Fruit fly (Drosophila melanogaster) whole organism, embryonic: ENCODE results near the gene Trf4-1.

ENCODE experiments used
- CG10979 ChIP-seq: fragments of 200-800 bp; sonication (Bioruptor generic); optimal IDR thresholded peaks from 2 replicates; lab custom pipeline; 2018; ENCODE audit warnings: missing biosample characterization, mild to moderate bottlenecking, missing genetic modification characterization, moderate library complexity
- CG11085 ChIP-seq: fragments of 200-800 bp; sonication (Bioruptor generic); IDR thresholded peaks from 2 replicates; pipeline ENCODE4 v1.3.6; 2022; ENCODE audit warnings: missing biosample characterization, missing genetic modification characterization
- CG11560 ChIP-seq: fragments of 200-800 bp; sonication (Bioruptor generic); IDR thresholded peaks from 3 replicates; pipeline ENCODE4 v1.3.6; 2022; ENCODE audit warnings: missing biosample characterization, missing genetic modification characterization
- CG12071 ChIP-seq: fragments of 200-800 bp; sonication (Bioruptor generic); optimal IDR thresholded peaks from 3 replicates; lab custom pipeline; 2018; ENCODE audit warnings: missing biosample characterization, mild to moderate bottlenecking, missing genetic modification characterization
- CG13123 ChIP-seq: fragments of 200-800 bp; sonication (Bioruptor generic); optimal IDR thresholded peaks from 2 replicates; lab custom pipeline; 2016; ENCODE audit warnings: missing biosample characterization, missing genetic modification characterization
- CG13287 ChIP-seq: fragments of 200-800 bp; sonication (Bioruptor generic); IDR thresholded peaks from 2 replicates; pipeline ENCODE4 v1.3.6; 2022; ENCODE audit warnings: missing biosample characterization, missing genetic modification characterization; ENCODE audit not compliant: partially characterized antibody
- CG13894 ChIP-seq: fragments of 200-800 bp; sonication (Bioruptor generic); optimal IDR thresholded peaks from 3 replicates; lab custom pipeline; 2018; ENCODE audit warnings: missing biosample characterization, mild to moderate bottlenecking, missing genetic modification characterization, moderate library complexity
- CG15479 ChIP-seq: fragments of 200-800 bp; sonication (Bioruptor generic); optimal IDR thresholded peaks from 3 replicates; lab custom pipeline; 2019; ENCODE audit warnings: missing biosample characterization, mild to moderate bottlenecking, missing genetic modification characterization, moderate library complexity
- CG1603 ChIP-seq: fragments of 200-800 bp; sonication (Bioruptor generic); optimal IDR thresholded peaks from 2 replicates; lab custom pipeline; 2019; ENCODE audit warnings: missing biosample characterization, mild to moderate bottlenecking, missing genetic modification characterization, moderate library complexity
- CG16779 ChIP-seq: fragments of 200-800 bp; sonication (Bioruptor generic); IDR thresholded peaks from 2 replicates; pipeline ENCODE4 v1.3.6; 2022; ENCODE audit warnings: missing biosample characterization, missing genetic modification characterization
- CG16815 ChIP-seq: fragments of 200-800 bp; sonication (Bioruptor generic); optimal IDR thresholded peaks from 3 replicates; lab custom pipeline; 2017; ENCODE audit warnings: missing biosample characterization, mild to moderate bottlenecking, missing genetic modification characterization
- CG18011 ChIP-seq: fragments of 200-800 bp; sonication (Bioruptor generic); optimal IDR thresholded peaks from 2 replicates; lab custom pipeline; 2017; ENCODE audit warnings: missing biosample characterization, missing genetic modification characterization, mild to moderate bottlenecking, moderate library complexity, missing genotype
- CG2116 ChIP-seq: fragments of 200-800 bp; sonication (Bioruptor generic); optimal IDR thresholded peaks from 3 replicates; lab custom pipeline; 2018; ENCODE audit warnings: missing biosample characterization, mild to moderate bottlenecking, missing genetic modification characterization
- CG4282 ChIP-seq: fragments of 200-800 bp; sonication (Bioruptor generic); optimal IDR thresholded peaks from 2 replicates; lab custom pipeline; 2016; ENCODE audit warnings: missing biosample characterization, missing genetic modification characterization
- CG4730 ChIP-seq: fragments of 200-800 bp; sonication (Bioruptor generic); IDR thresholded peaks from 2 replicates; pipeline ENCODE4 v1.3.6; 2022; ENCODE audit warnings: missing biosample characterization, missing genetic modification characterization
- CG6175 ChIP-seq: fragments of 200-800 bp; sonication (Bioruptor generic); IDR thresholded peaks from 3 replicates; pipeline ENCODE4 v1.3.6; 2022; ENCODE audit warnings: missing biosample characterization, missing genetic modification characterization
- CG7372 ChIP-seq: fragments of 200-800 bp; sonication (Bioruptor generic); IDR thresholded peaks from 2 replicates; pipeline ENCODE4 v1.3.6; 2022; ENCODE audit warnings: missing biosample characterization, missing genetic modification characterization
- CG8290 ChIP-seq, 3 experiments: fragments of 200-800 bp; sonication (Bioruptor generic); optimal IDR thresholded peaks; 2 replicates each; lab custom pipeline; 2016 to 2019; ENCODE audit warnings: missing biosample characterization in 3 of 3, missing genetic modification characterization in 3 of 3, mild to moderate bottlenecking in 2 of 3, moderate library complexity in 1 of 3
- CG8478 ChIP-seq: fragments of >200 bp; optimal IDR thresholded peaks from 2 replicates; lab custom pipeline; 2018
- CG9437 ChIP-seq: fragments of 200-800 bp; sonication (Bioruptor generic); optimal IDR thresholded peaks from 2 replicates; lab custom pipeline; 2018; ENCODE audit warnings: missing biosample characterization, mild to moderate bottlenecking, missing genetic modification characterization
- CG9817 ChIP-seq: fragments of 200-800 bp; sonication (Bioruptor generic); optimal IDR thresholded peaks from 2 replicates; lab custom pipeline; 2018; ENCODE audit warnings: missing biosample characterization, mild to moderate bottlenecking, missing genetic modification characterization, moderate library complexity
- Fer1 ChIP-seq: fragments of 200-800 bp; sonication (Bioruptor generic); optimal IDR thresholded peaks from 2 replicates; lab custom pipeline; 2017; ENCODE audit warnings: missing biosample characterization, mild to moderate bottlenecking, missing genetic modification characterization
- Gug ChIP-seq: fragments of 200-800 bp; sonication (Bioruptor generic); IDR thresholded peaks from 4 replicates; pipeline ENCODE4 v1.3.6; 2022; ENCODE audit warnings: missing biosample characterization, missing genetic modification characterization
- HmgZ ChIP-seq: fragments of 200-800 bp; sonication (Bioruptor generic); optimal IDR thresholded peaks from 2 replicates; lab custom pipeline; 2018; ENCODE audit warnings: missing biosample characterization, mild to moderate bottlenecking, missing genetic modification characterization
- Jarid2 ChIP-seq: fragments of 200-800 bp; sonication (Bioruptor generic); optimal IDR thresholded peaks from 3 replicates; lab custom pipeline; 2017; ENCODE audit warnings: mild to moderate bottlenecking, missing biosample characterization, missing genetic modification reagents, missing genetic modification characterization
- Kr ChIP-seq: fragments of 200-800 bp; sonication (Bioruptor generic); optimal IDR thresholded peaks from 2 replicates; lab custom pipeline; 2017; ENCODE audit warnings: missing biosample characterization, mild to moderate bottlenecking, missing genetic modification characterization
- MESR4 ChIP-seq: fragments of 200-800 bp; sonication (Bioruptor generic); optimal IDR thresholded peaks from 2 replicates; lab custom pipeline; 2018; ENCODE audit warnings: missing biosample characterization, mild to moderate bottlenecking, missing genetic modification characterization, moderate library complexity
- Stat92E ChIP-seq, 3 experiments: fragments of >200 bp in 2 of 3; fragments of 200-800 bp in 1 of 3; sonication (Bioruptor generic) in 1 of 3; optimal IDR thresholded peaks; 2 replicates each; lab custom pipeline; 2017 to 2019; ENCODE audit warnings: missing biosample characterization in 3 of 3, missing genetic modification characterization in 3 of 3, mild to moderate bottlenecking in 1 of 3, moderate library complexity in 1 of 3
- Trl ChIP-seq, 3 experiments: fragments of >200 bp in 2 of 3; fragments of 200-800 bp in 1 of 3; sonication (Bioruptor generic) in 1 of 3; optimal IDR thresholded peaks; 2 replicates in 1 of 3; 3 replicates in 2 of 3; lab custom pipeline; 2016 to 2017; ENCODE audit warnings: missing biosample characterization in 1 of 3, missing genetic modification characterization in 1 of 3
- amos ChIP-seq: fragments of 200-800 bp; sonication (Bioruptor generic); IDR thresholded peaks from 2 replicates; pipeline ENCODE4 v1.3.6; 2022; ENCODE audit warnings: missing biosample characterization, missing genetic modification characterization; ENCODE audit not compliant: partially characterized antibody
- ato ChIP-seq: fragments of 200-800 bp; sonication (Bioruptor generic); IDR thresholded peaks from 2 replicates; pipeline ENCODE4 v1.3.6; 2022; ENCODE audit warnings: missing biosample characterization, missing genetic modification characterization; ENCODE audit not compliant: partially characterized antibody
- chm ChIP-seq: fragments of 200-800 bp; sonication (Bioruptor generic); IDR thresholded peaks from 2 replicates; pipeline ENCODE4 v1.3.6; 2022; ENCODE audit warnings: missing biosample characterization, missing genetic modification characterization
- danr ChIP-seq: fragments of 200-800 bp; sonication (Bioruptor generic); IDR thresholded peaks from 2 replicates; pipeline ENCODE4 v1.3.6; 2022; ENCODE audit warnings: missing biosample characterization, missing genetic modification characterization
- dimm ChIP-seq: fragments of 200-800 bp; sonication (Bioruptor generic); IDR thresholded peaks from 2 replicates; pipeline ENCODE4 v1.3.6; 2022; ENCODE audit warnings: missing biosample characterization, missing genetic modification characterization
- dmrt99B ChIP-seq: fragments of 200-800 bp; sonication (Bioruptor generic); optimal IDR thresholded peaks from 2 replicates; lab custom pipeline; 2018; ENCODE audit warnings: missing biosample characterization, mild to moderate bottlenecking, missing genetic modification characterization, moderate library complexity
- exex ChIP-seq: fragments of 200-800 bp; sonication (Bioruptor generic); optimal IDR thresholded peaks from 4 replicates; lab custom pipeline; 2018; ENCODE audit warnings: missing biosample characterization, mild to moderate bottlenecking, missing genetic modification characterization, moderate library complexity
- gsb-n ChIP-seq: fragments of 200-800 bp; sonication (Bioruptor generic); optimal IDR thresholded peaks from 3 replicates; lab custom pipeline; 2018; ENCODE audit warnings: missing biosample characterization, mild to moderate bottlenecking, missing genetic modification characterization
- lbe ChIP-seq: fragments of 200-800 bp; sonication (Bioruptor generic); optimal IDR thresholded peaks from 2 replicates; lab custom pipeline; 2016; ENCODE audit warnings: missing biosample characterization, mild to moderate bottlenecking, missing genetic modification characterization
- luna ChIP-seq: fragments of 200-800 bp; sonication (Bioruptor generic); optimal IDR thresholded peaks from 2 replicates; lab custom pipeline; 2016; ENCODE audit warnings: missing biosample characterization, missing genetic modification characterization
- nmo ChIP-seq: fragments of 200-800 bp; sonication (Bioruptor generic); optimal IDR thresholded peaks from 2 replicates; lab custom pipeline; 2018; ENCODE audit warnings: missing biosample characterization, mild to moderate bottlenecking, missing genetic modification characterization, moderate library complexity
- pfk ChIP-seq: fragments of 200-800 bp; sonication (Bioruptor generic); optimal IDR thresholded peaks from 2 replicates; lab custom pipeline; 2018; ENCODE audit warnings: missing biosample characterization, mild to moderate bottlenecking, missing genetic modification characterization, moderate library complexity
- prd ChIP-seq, 3 experiments: fragments of >200 bp in 2 of 3; fragments of 200-800 bp in 1 of 3; sonication (Bioruptor generic) in 1 of 3; optimal IDR thresholded peaks in 2 of 3; IDR thresholded peaks in 1 of 3; 2 replicates in 2 of 3; 3 replicates in 1 of 3; pipeline versions ENCODE4 v1.3.6 to Lab custom; 2017 to 2022; ENCODE audit warnings: missing biosample characterization in 1 of 3, missing genetic modification characterization in 1 of 3
- repo ChIP-seq: fragments of 200-800 bp; sonication (Bioruptor generic); optimal IDR thresholded peaks from 2 replicates; lab custom pipeline; 2016; ENCODE audit warnings: missing biosample characterization, missing genetic modification characterization
- sug ChIP-seq: fragments of 200-800 bp; optimal IDR thresholded peaks from 2 replicates; lab custom pipeline; 2019; ENCODE audit warnings: missing biosample characterization, mild to moderate bottlenecking, missing genetic modification characterization, moderate library complexity
- tio ChIP-seq: fragments of 200-800 bp; sonication (Bioruptor generic); optimal IDR thresholded peaks from 2 replicates; lab custom pipeline; 2017; ENCODE audit warnings: missing biosample characterization, missing genetic modification characterization, inconsistent platforms
- toy ChIP-seq: fragments of 200-800 bp; sonication (Bioruptor generic); IDR thresholded peaks from 2 replicates; pipeline ENCODE4 v1.3.6; 2022; ENCODE audit warnings: missing biosample characterization, missing genetic modification characterization
- trh ChIP-seq: fragments of 200-800 bp; sonication (Bioruptor generic); optimal IDR thresholded peaks from 2 replicates; lab custom pipeline; 2016; ENCODE audit warnings: missing biosample characterization, missing genetic modification characterization
- ttk ChIP-seq: fragments of 200-800 bp; sonication (Bioruptor generic); IDR thresholded peaks from 2 replicates; pipeline ENCODE4 v2.1.2; 2022; ENCODE audit warnings: missing biosample characterization, missing genetic modification characterization
- unc-4 ChIP-seq: fragments of 200-800 bp; sonication (Bioruptor generic); IDR thresholded peaks from 2 replicates; pipeline ENCODE4 v1.3.6; 2022; ENCODE audit warnings: missing biosample characterization, missing genetic modification characterization; ENCODE audit not compliant: partially characterized antibody
- yki ChIP-seq: fragments of >200 bp; optimal IDR thresholded peaks from 3 replicates; lab custom pipeline; 2018

Trf4-1 gene

DNA sequence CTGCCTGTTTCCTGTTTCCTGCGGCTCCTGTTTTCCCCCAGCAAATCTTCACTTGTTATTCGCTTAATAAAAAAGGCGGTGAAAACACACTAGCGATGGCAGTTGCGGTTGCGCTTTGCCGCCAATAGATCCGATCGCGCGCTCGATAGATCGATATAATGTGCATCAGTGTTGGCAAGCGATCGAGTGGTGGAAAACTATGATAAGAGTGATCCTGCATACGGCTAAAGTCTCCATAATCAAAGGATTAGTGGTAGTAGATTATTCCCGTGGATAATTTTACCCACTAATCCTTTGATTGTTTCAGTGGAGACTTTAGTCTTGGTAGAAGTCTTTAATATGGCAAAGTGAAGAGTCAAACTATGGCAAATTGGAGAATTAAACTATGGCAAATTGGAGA lies 46.1 kb downstream of the Trf4-1 start, which contains the start of gene Caf1-180 (continued):
- no peak for TF ChIP-seq tio
- no peak for TF ChIP-seq CG12071 (GFP tag; lab: Kevin White, UChicago)
- no peak for TF ChIP-seq prd (optimal IDR thresholded peaks at IDR 0.05; lab: Kevin White, UChicago)
- no peak for TF ChIP-seq prd (GFP tag; IDR thresholded peaks at IDR 0.05; lab: Robert Waterston, UW)
- TF ChIP-seq CG15479 (GFP tag; lab: Kevin White, UChicago): no peak
- no peak for TF ChIP-seq exex (tag; lab: Kevin White, UChicago)
- TF ChIP-seq yki (lab: Kevin White, UChicago): no peak
- TF ChIP-seq toy (GFP tag; lab: Robert Waterston, UW): no peak
- TF ChIP-seq amos: peak; percentile 92
- TF ChIP-seq Fer1 (GFP tag; lab: Kevin White, UChicago): no peak
- TF ChIP-seq HmgZ: peak; percentile 54
- TF ChIP-seq ttk: no peak
- peak; percentile 92 for TF ChIP-seq Kr
- TF ChIP-seq CG13287 (GFP tag; lab: Robert Waterston, UW): peak; percentile 83
- TF ChIP-seq Gug (GFP tag; lab: Robert Waterston, UW): peak; percentile 17; the same call in 1 of the 4 replicates
- no peak for TF ChIP-seq CG16779 (GFP tag; lab: Robert Waterston, UW)
- no peak for TF ChIP-seq danr
- no peak for TF ChIP-seq CG11085 (GFP tag; lab: Robert Waterston, UW)
- 0 out of 3 replicates have a peak, but pooled peaks have one; percentile 24 for TF ChIP-seq CG6175 (GFP tag; lab: Robert Waterston, UW)
- TF ChIP-seq dmrt99B: no peak
- TF ChIP-seq CG10979 (tag; lab: Kevin White, UChicago): peak; percentile 1
- TF ChIP-seq CG1603: peak; percentile 70
- no peak for TF ChIP-seq repo (GFP tag; lab: Kevin White, UChicago)
- TF ChIP-seq CG4730 (GFP tag; lab: Robert Waterston, UW): no peak
- TF ChIP-seq trh: no peak
- no peak for TF ChIP-seq CG9437 (GFP tag; lab: Kevin White, UChicago)
- peak; percentile 45 for TF ChIP-seq CG4282 (GFP tag; lab: Kevin White, UChicago)
- no peak for TF ChIP-seq Stat92E (GFP tag; optimal IDR thresholded peaks at IDR 0.05; lab: Kevin White, UChicago)
- no peak for TF ChIP-seq CG13894 (tag; lab: Kevin White, UChicago)
- TF ChIP-seq CG18011 (GFP tag; lab: Kevin White, UChicago): no peak
- TF ChIP-seq CG11560: no peak
- no peak for TF ChIP-seq CG9817
- TF ChIP-seq CG16815 (GFP tag; lab: Kevin White, UChicago): no peak
- TF ChIP-seq CG2116 (GFP tag; lab: Kevin White, UChicago): peak; percentile 58
- no peak for TF ChIP-seq dimm
- TF ChIP-seq Jarid2 (GFP tag; lab: Kevin White, UChicago): no peak
- TF ChIP-seq sug (tag; lab: Kevin White, UChicago): no peak
- TF ChIP-seq CG13123 (GFP tag; lab: Kevin White, UChicago): no peak
- peak; percentile 42 for TF ChIP-seq nmo (GFP tag; lab: Kevin White, UChicago)
- no peak for TF ChIP-seq gsb-n (tag; lab: Kevin White, UChicago)
- no peak for TF ChIP-seq pfk (GFP tag; lab: Kevin White, UChicago)
- TF ChIP-seq chm (GFP tag; lab: Robert Waterston, UW): no peak
- TF ChIP-seq unc-4 (GFP tag; lab: Robert Waterston, UW): peak; percentile 75
- no peak for TF ChIP-seq lbe (GFP tag; lab: Kevin White, UChicago)
- TF ChIP-seq luna (GFP tag; lab: Kevin White, UChicago): no peak
- TF ChIP-seq MESR4 (GFP tag; lab: Kevin White, UChicago): peak; percentile 26
- no peak for TF ChIP-seq CG7372
- TF ChIP-seq CG8478 (lab: Kevin White, UChicago): no peak
- TF ChIP-seq ato: peak; percentile 54; the same call in 1 of the 2 replicates
- peak; percentile 36 for TF ChIP-seq CG8290 (GFP tag; optimal IDR thresholded peaks at IDR 0.05; lab: Kevin White, UChicago)
- peak in 1 of 2 experiments; percentile 8 for TF ChIP-seq CG8290 (tag; optimal IDR thresholded peaks at IDR 0.05; lab: Kevin White, UChicago)
- TF ChIP-seq Trl (optimal IDR thresholded peaks at IDR 0.05; lab: Kevin White, UChicago): no peak
- peak; percentile 14 for TF ChIP-seq Trl (GFP tag; optimal IDR thresholded peaks at IDR 0.05; lab: Kevin White, UChicago)
